Fruit fly (Drosophila melanogaster): Measurements from ENCODE around the gene CBP.

DNA sequence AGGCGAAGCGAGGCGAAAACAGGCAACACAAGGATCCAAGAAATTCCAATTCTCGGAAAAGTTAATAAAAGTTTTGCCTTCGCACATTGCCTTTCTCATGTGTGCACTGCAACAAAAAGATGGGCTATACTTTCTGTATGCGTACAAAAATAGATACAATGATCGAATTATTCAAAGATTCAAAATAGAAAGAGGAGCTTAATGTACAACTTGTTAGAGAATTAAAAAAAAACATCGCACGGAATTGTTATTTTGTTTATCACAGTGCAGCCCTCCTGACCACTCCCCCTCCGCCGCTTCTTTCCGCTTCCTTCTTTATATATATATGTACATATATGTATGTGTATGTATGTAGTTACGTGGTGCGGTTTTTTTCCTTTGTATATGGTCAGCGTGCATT lies 34.8 kb upstream of the CBP start:
- TF ChIP-seq Myc (optimal IDR thresholded peaks at IDR 0.05): no peak
- no peak for TF ChIP-seq h (optimal IDR thresholded peaks at IDR 0.05)
